Fruit fly (Drosophila melanogaster) Kc167 (cell line): Measurements from ENCODE around the gene CG43055.

Experiments used
- Myc ChIP-seq: fragments of >200 bp; optimal IDR thresholded peaks from 2 replicates; lab custom pipeline; 2017; ENCODE audit warnings: missing external identifiers
- Sin3A ChIP-seq: fragments of >200 bp; optimal IDR thresholded peaks from 2 replicates; lab custom pipeline; 2018; ENCODE audit warnings: missing external identifiers

dm6 chr2L:4448582-4449016, 37.6 kb downstream of the CG43055 start, which contains the start of gene MFS18:
- no peak for TF ChIP-seq Sin3A (lab: Kevin White, UChicago)
- no peak for TF ChIP-seq Myc (lab: Kevin White, UChicago)
